Worm (Caenorhabditis elegans): Measurements from ENCODE around the gene F26A1.4.

Gene F26A1.4

DNA sequence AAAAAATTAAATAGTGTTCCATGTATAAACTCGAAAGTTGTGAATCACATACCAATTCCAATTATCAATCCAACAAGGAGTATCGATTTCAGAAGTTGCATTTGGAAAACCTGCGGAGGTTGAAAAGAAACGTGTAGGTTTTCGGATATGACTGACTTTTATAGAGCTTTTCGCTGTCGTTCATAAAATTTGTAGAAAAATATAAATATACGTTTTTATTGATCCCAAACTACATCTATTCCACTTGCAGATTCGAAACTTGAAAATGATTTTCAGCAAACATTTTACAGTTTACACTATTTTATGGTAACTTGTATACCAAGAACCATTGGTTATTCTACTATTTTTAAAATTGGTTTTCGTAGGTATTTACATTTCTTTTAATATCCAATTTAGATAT, 24.8 kb downstream of the F26A1.4 start, which contains the start of gene clec-156:
TSS of gene clec-156 (minus strand) at position 101 of the 400 bp plus-strand sequence.
- TF ChIP-seq tbx-11 (GFP tag; IDR thresholded peaks at IDR 0.05) (no peak), F13C5.2 (tag; optimal IDR thresholded peaks at IDR 0.05) (no peak)

DNA sequence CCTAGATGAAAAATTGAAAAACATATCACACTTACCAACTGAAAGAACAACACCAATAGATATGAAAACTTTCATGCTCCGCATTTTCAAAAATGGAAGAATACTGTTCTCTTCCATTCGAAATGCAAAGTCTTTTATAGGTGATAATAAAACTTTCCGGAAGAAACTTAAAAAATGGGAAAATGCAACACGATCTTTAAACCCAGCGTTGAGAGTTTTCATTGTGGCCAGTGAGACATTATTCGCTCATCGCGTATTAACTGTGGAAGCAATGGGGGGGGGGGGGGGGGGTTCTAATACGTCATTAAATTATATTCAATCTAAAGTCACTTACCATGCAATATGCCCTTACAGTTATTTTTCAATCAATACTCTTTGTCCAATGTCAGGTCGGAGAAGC, 27.0 kb downstream of the F26A1.4 start, which contains the start of the genes clec-157 and fkh-5:
TSS of gene clec-157 (minus strand) at position 101 of the 400 bp plus-strand sequence.
TSS of gene fkh-5 (plus strand) at position 336 of the 400 bp plus-strand sequence.
- no peak for TF ChIP-seq tbx-37 (GFP tag; conservative IDR thresholded peaks at IDR 0.05)
- no peak for TF ChIP-seq tbx-11 (GFP tag; IDR thresholded peaks at IDR 0.05)
- no peak for TF ChIP-seq B0310.2 (tag; optimal IDR thresholded peaks at IDR 0.05)
- TF ChIP-seq ets-7 (tag; optimal IDR thresholded peaks at IDR 0.05): no peak

DNA sequence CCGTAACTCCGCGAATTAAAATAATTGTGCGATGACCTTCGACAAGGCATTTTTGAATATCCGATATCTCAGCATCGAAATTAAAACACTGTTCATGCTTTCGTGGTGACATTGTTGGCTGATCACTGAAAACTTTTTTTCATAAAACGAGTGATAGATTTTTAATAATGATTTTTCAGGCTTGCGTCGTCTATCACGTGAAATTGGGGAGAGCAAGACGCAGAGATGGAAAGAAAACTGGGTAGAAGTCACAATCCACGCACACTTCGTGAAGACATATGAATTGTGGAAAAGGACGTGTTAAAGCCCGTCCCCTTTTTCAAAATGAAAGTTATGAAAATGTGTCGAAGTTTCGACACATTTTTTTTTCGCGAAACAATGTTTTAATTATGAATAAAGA, 32.4 kb downstream of the F26A1.4 start, which contains the start of gene nonu-1:
TSS of gene nonu-1 (minus strand) at position 169 of the 400 bp plus-strand sequence.
- TF ChIP-seq hnd-1 (tag; optimal IDR thresholded peaks at IDR 0.05) (no peak), ets-7 (tag; optimal IDR thresholded peaks at IDR 0.05) (no peak), tra-4 (tag; optimal IDR thresholded peaks at IDR 0.05) (no peak), hmbx-1 (tag; optimal IDR thresholded peaks at IDR 0.05) (no peak), ceh-13 (GFP tag; optimal IDR thresholded peaks at IDR 0.05) (no peak), F13C5.2 (tag; optimal IDR thresholded peaks at IDR 0.05) (no peak), ceh-36 (tag; optimal IDR thresholded peaks at IDR 0.05) (no peak), aly-1 (tag; optimal IDR thresholded peaks at IDR 0.05) (no peak), B0310.2 (tag; optimal IDR thresholded peaks at IDR 0.05) (no peak), pes-1 (GFP tag; IDR thresholded peaks at IDR 0.05) (no peak), tbx-37 (GFP tag; conservative IDR thresholded peaks at IDR 0.05) (no peak), tbx-11 (GFP tag; IDR thresholded peaks at IDR 0.05) (no peak), hmg-4 (GFP tag; optimal IDR thresholded peaks at IDR 0.05) (no peak), ama-1 (optimal IDR thresholded peaks at IDR 0.05) (no peak), scrt-1 (GFP tag; IDR thresholded peaks at IDR 0.05) (no peak), sea-1 (GFP tag; conservative IDR thresholded peaks at IDR 0.05) (no peak), flt-1 (GFP tag; IDR thresholded peaks at IDR 0.05) (no peak)

DNA sequence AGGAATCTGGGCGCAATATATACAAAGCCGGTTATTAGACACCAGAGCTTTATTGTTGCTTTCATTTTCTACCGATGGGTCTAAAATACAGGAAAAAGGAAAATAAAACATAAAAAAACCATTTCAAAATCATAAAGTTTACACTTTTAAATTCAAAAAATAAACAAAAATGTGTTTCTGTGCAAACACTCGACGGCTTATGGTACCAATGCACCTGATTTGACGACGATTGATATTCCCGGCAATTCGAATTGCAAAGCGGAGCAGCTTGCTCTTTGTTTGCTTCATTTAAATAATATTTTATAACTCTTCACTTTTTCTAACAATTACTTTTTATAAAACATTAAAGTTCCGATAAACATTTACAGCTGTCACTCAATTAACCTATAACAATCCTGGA, 32.8 kb downstream of the F26A1.4 start, which contains the start of gene F26A1.1:
TSS of gene F26A1.1 (plus strand) at position 369 of the 400 bp plus-strand sequence.
- TF ChIP-seq scrt-1 (GFP tag; IDR thresholded peaks at IDR 0.05): no peak
- TF ChIP-seq F13C5.2 (tag; optimal IDR thresholded peaks at IDR 0.05): no peak
- TF ChIP-seq pes-1 (GFP tag; IDR thresholded peaks at IDR 0.05): no peak
- TF ChIP-seq B0310.2 (tag; optimal IDR thresholded peaks at IDR 0.05): no peak
- TF ChIP-seq aly-1 (tag; optimal IDR thresholded peaks at IDR 0.05): no peak
- no peak for TF ChIP-seq tbx-37 (GFP tag; conservative IDR thresholded peaks at IDR 0.05)
- no peak for TF ChIP-seq flt-1 (GFP tag; IDR thresholded peaks at IDR 0.05)
- TF ChIP-seq ama-1 (optimal IDR thresholded peaks at IDR 0.05): no peak

DNA sequence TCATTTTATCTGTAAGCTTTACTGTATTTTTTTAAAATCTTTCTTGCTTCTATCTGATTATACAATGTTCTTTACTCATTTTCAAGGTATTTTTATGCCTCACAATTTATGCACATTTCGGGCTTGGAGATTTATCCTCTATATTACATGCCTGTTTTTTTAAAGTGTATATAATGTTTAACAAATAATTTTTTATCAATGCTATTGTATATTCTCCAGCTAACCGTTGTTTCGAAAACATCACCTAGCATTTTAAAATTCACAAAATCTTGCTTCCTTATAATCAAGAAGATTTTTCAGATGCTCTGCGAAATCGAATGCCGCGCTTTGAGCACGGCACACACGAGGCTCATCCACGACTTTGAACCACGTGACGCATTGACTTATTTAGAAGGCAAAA, 34.7 kb downstream of the F26A1.4 start, which contains the start of gene ced-4:
TSS of gene ced-4 (plus strand) at position 301 of the 400 bp plus-strand sequence.
- no peak for TF ChIP-seq hnd-1 (tag; optimal IDR thresholded peaks at IDR 0.05)
- TF ChIP-seq scrt-1 (GFP tag; IDR thresholded peaks at IDR 0.05): no peak
- no peak for TF ChIP-seq aly-1 (tag; optimal IDR thresholded peaks at IDR 0.05)
- no peak for TF ChIP-seq flt-1 (GFP tag; IDR thresholded peaks at IDR 0.05)
- no peak for TF ChIP-seq B0310.2 (tag; optimal IDR thresholded peaks at IDR 0.05)
- no peak for TF ChIP-seq tra-4 (tag; optimal IDR thresholded peaks at IDR 0.05)
- no peak for TF ChIP-seq tbx-37 (GFP tag; conservative IDR thresholded peaks at IDR 0.05)
- no peak for TF ChIP-seq ama-1 (optimal IDR thresholded peaks at IDR 0.05)
- TF ChIP-seq pes-1 (GFP tag; IDR thresholded peaks at IDR 0.05): no peak

DNA sequence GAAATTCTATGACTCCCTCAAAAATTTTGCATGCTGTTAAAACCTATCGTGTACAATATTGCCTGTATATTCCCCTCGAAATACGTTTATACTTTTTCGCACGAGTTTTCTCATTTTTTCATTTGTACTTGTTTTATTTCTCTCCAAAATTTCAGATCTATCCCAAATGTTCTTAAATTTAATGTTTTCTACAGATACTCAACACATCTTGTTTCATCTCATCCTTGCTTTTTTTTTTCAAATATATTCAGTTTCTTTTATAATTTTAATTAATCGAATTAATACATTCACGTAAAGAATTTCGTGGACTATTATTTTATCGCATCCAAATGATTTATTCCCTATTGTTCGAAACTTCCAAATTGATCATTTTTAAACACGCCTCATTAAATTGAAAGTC, 37.6 kb downstream of the F26A1.4 start, which contains the start of gene C35D10.8:
TSS of gene C35D10.8 (plus strand) at position 301 of the 400 bp plus-strand sequence.
- TF ChIP-seq tbx-11 (GFP tag; IDR thresholded peaks at IDR 0.05) (no peak), hmbx-1 (tag; optimal IDR thresholded peaks at IDR 0.05) (no peak)

DNA sequence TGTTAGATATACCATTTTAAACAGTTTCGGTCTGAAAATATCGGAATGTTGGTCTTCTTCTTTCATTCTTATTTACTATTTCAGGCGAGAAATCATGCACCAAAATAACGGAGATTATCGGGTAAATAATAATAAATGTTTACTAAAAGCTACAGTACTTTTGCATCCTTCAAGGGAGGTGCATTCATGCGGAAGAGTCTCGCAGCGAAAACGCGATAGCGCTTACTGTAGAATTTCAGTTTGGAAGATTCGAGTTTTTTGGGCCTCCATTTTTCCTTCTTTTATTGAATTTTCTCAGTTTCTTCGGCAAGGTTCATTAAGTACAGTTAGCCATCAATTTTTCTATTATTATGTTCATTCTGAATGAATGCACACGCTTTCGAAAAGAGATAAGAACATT, 38.8 kb downstream of the F26A1.4 start, which contains the start of gene C35D10.7:
TSS of gene C35D10.7 (plus strand) at position 85 of the 400 bp plus-strand sequence.
- TF ChIP-seq ets-7 (tag; optimal IDR thresholded peaks at IDR 0.05) (no peak), B0310.2 (tag; optimal IDR thresholded peaks at IDR 0.05) (no peak), hmbx-1 (tag; optimal IDR thresholded peaks at IDR 0.05) (no peak), ama-1 (optimal IDR thresholded peaks at IDR 0.05) (no peak), aly-1 (tag; optimal IDR thresholded peaks at IDR 0.05) (no peak), tbx-37 (GFP tag; conservative IDR thresholded peaks at IDR 0.05) (no peak), tra-4 (tag; optimal IDR thresholded peaks at IDR 0.05) (no peak), ceh-36 (tag; optimal IDR thresholded peaks at IDR 0.05) (no peak), scrt-1 (GFP tag; IDR thresholded peaks at IDR 0.05) (no peak), tbx-11 (GFP tag; IDR thresholded peaks at IDR 0.05) (no peak), sea-1 (GFP tag; conservative IDR thresholded peaks at IDR 0.05) (no peak), F13C5.2 (tag; optimal IDR thresholded peaks at IDR 0.05) (no peak), hmg-4 (GFP tag; optimal IDR thresholded peaks at IDR 0.05) (no peak), pes-1 (GFP tag; IDR thresholded peaks at IDR 0.05) (no peak), hnd-1 (tag; optimal IDR thresholded peaks at IDR 0.05) (no peak), flt-1 (GFP tag; IDR thresholded peaks at IDR 0.05) (no peak), ceh-13 (GFP tag; optimal IDR thresholded peaks at IDR 0.05) (no peak)

DNA sequence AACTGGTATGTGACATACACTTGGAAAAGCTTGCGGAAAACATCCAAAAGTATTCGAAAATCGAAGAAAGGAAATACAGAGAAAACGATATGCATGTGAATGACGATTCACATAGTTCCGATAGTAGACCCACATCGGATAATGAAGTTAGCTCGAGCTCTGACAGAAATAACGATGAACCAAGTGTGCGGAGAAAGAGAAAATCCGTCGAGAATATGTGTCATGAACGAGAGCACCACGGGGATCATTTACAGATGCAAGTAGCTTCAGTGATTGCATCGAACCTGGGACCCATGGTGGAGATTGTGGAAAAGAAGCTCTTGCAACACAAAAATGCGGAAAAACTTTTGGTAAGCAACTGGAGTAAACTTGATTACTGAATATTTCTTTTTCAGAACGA, 39.7 kb downstream of the F26A1.4 start:
- TF ChIP-seq ets-7 (tag; optimal IDR thresholded peaks at IDR 0.05) (no peak), B0310.2 (tag; optimal IDR thresholded peaks at IDR 0.05) (no peak), ceh-36 (tag; optimal IDR thresholded peaks at IDR 0.05) (no peak), flt-1 (GFP tag; IDR thresholded peaks at IDR 0.05) (no peak)
